Worm (Caenorhabditis elegans) whole organism, L4 larva: Measurements from ENCODE around the gene gid-8.

ENCODE experiments used
- F26F4.8 ChIP-seq: fragments of 200-800 bp; sonication (Bioruptor generic); conservative IDR thresholded peaks from 2 replicates; pipeline ENCODE4 v1.3.6; 2022; ENCODE audit warnings: missing genetic modification characterization, missing compliant biosample characterization
- F37D6.2 ChIP-seq: sonication (generic microtip); optimal IDR thresholded peaks from 2 replicates; lab custom pipeline; 2016; ENCODE audit warnings: mild to moderate bottlenecking, missing genetic modification characterization, missing compliant biosample characterization
- F44E2.7 ChIP-seq: fragments of 200-800 bp; sonication (Bioruptor generic); IDR thresholded peaks from 2 replicates; pipeline ENCODE4 v2.1.2; 2022; ENCODE audit warnings: missing genetic modification characterization, missing compliant biosample characterization
- F49E8.2 ChIP-seq: sonication (generic microtip); optimal IDR thresholded peaks from 2 replicates; lab custom pipeline; 2016; ENCODE audit warnings: missing compliant biosample characterization, mild to moderate bottlenecking, missing genetic modification characterization, borderline replicate concordance
- Y105C5A.15 ChIP-seq: fragments of 200-800 bp; sonication (Bioruptor generic); IDR thresholded peaks from 2 replicates; pipeline ENCODE4 v1.3.6; 2022; ENCODE audit warnings: missing genetic modification characterization, missing compliant biosample characterization
- ZK546.5 ChIP-seq, 2 experiments: sonication (generic microtip); optimal IDR thresholded peaks; 2 replicates each; lab custom pipeline; 2017; ENCODE audit warnings: missing biosample characterization in 2 of 2, missing genetic modification characterization in 2 of 2
- aha-1 ChIP-seq: fragments of 150-350 bp; peaks from one replicate; lab custom pipeline; 2014; ENCODE audit warnings: missing biosample characterization, missing genetic modification characterization
- ceh-20 ChIP-seq: fragments of 200-800 bp; sonication (Bioruptor generic); IDR thresholded peaks from 2 replicates; pipeline ENCODE4 v1.3.6; 2022; ENCODE audit warnings: missing genetic modification reagents, missing genetic modification characterization, missing compliant biosample characterization
- ceh-82 ChIP-seq: sonication (generic microtip); optimal IDR thresholded peaks from 2 replicates; lab custom pipeline; 2017; ENCODE audit warnings: missing biosample characterization, missing genetic modification characterization
- ctbp-1 ChIP-seq: fragments of 200-800 bp; sonication (Bioruptor generic); IDR thresholded peaks from 2 replicates; pipeline ENCODE4 v1.3.6; 2022; ENCODE audit warnings: missing genetic modification reagents, missing genetic modification characterization, missing compliant biosample characterization
- daf-8 ChIP-seq: fragments of 200-800 bp; sonication (Bioruptor generic); IDR thresholded peaks from 2 replicates; pipeline ENCODE4 v1.3.6; 2022; ENCODE audit warnings: missing genetic modification characterization, missing compliant biosample characterization
- dmd-8 ChIP-seq: fragments of 200-800 bp; sonication (Bioruptor generic); IDR thresholded peaks from 2 replicates; pipeline ENCODE4 v1.3.6; 2022; ENCODE audit warnings: missing genetic modification characterization, missing compliant biosample characterization
- dmd-9 ChIP-seq: fragments of 200-800 bp; sonication (Bioruptor generic); IDR thresholded peaks from 2 replicates; pipeline ENCODE4 v1.3.6; 2022; ENCODE audit warnings: missing genetic modification reagents, missing genetic modification characterization, missing compliant biosample characterization
- dpl-1 ChIP-seq: fragments of 150-350 bp; optimal IDR thresholded peaks from 2 replicates; lab custom pipeline; 2014; ENCODE audit warnings: missing biosample characterization, missing genetic modification reagents, missing genetic modification characterization
- dve-1 ChIP-seq: sonication (generic microtip); optimal IDR thresholded peaks from 2 replicates; lab custom pipeline; 2017; ENCODE audit warnings: antibody characterized with exemption, mild to moderate bottlenecking, missing genetic modification characterization, missing compliant biosample characterization; ENCODE audit not compliant: insufficient read depth
- egl-43 ChIP-seq: fragments of 200-800 bp; sonication (Bioruptor generic); IDR thresholded peaks from 2 replicates; pipeline ENCODE4 v1.3.6; 2022; ENCODE audit warnings: missing genetic modification reagents, missing genetic modification characterization, missing compliant biosample characterization
- hif-1 ChIP-seq, 2 experiments: sonication (generic microtip); optimal IDR thresholded peaks; 2 replicates each; lab custom pipeline; 2016 to 2017; ENCODE audit warnings: missing compliant biosample characterization in 2 of 2, missing genetic modification characterization in 2 of 2, missing genetic modification reagents in 2 of 2, missing genotype in 2 of 2, mild to moderate bottlenecking in 1 of 2
- hlh-30 ChIP-seq: sonication (generic microtip); optimal IDR thresholded peaks from 2 replicates; lab custom pipeline; 2017; ENCODE audit warnings: antibody characterized with exemption, mild to moderate bottlenecking, missing genetic modification characterization, missing compliant biosample characterization; ENCODE audit not compliant: insufficient read depth
- jun-1 ChIP-seq: fragments of 150-350 bp; optimal IDR thresholded peaks from 2 replicates; lab custom pipeline; 2014; ENCODE audit warnings: missing biosample characterization, missing genetic modification reagents, missing genetic modification characterization
- lim-7 ChIP-seq: fragments of 200-800 bp; sonication (Bioruptor generic); IDR thresholded peaks from 2 replicates; pipeline ENCODE4 v1.3.6; 2022; ENCODE audit warnings: missing genetic modification characterization, missing compliant biosample characterization
- lin-1 ChIP-seq: fragments of 200-800 bp; sonication (Bioruptor generic); IDR thresholded peaks from 2 replicates; pipeline ENCODE4 v1.3.6; 2022; ENCODE audit warnings: missing genetic modification reagents, missing genetic modification characterization, missing compliant biosample characterization
- mdt-29 ChIP-seq: fragments of 200-800 bp; sonication (Bioruptor generic); IDR thresholded peaks from 2 replicates; pipeline ENCODE4 v1.3.6; 2022; ENCODE audit warnings: missing genetic modification reagents, missing genetic modification characterization, missing compliant biosample characterization
- nhr-10 ChIP-seq: fragments of 150-350 bp; optimal IDR thresholded peaks from 2 replicates; lab custom pipeline; 2014; ENCODE audit warnings: missing biosample characterization, missing genetic modification characterization
- nhr-111 ChIP-seq: fragments of 200-800 bp; sonication (Bioruptor generic); optimal IDR thresholded peaks from 2 replicates; lab custom pipeline; 2018; ENCODE audit warnings: mild to moderate bottlenecking, missing genetic modification characterization, missing compliant biosample characterization
- nhr-28 ChIP-seq: fragments of 150-350 bp; optimal IDR thresholded peaks from 2 replicates; lab custom pipeline; 2014; ENCODE audit warnings: missing biosample characterization, missing genetic modification characterization
- nhr-6 ChIP-seq: fragments of 150-350 bp; optimal IDR thresholded peaks from 2 replicates; lab custom pipeline; 2014; ENCODE audit warnings: missing biosample characterization, missing genetic modification characterization
- php-3 ChIP-seq: fragments of 200-800 bp; sonication (Bioruptor generic); IDR thresholded peaks from 2 replicates; pipeline ENCODE4 v1.3.6; 2022; ENCODE audit warnings: missing genetic modification reagents, missing genetic modification characterization, missing compliant biosample characterization
- pqm-1 ChIP-seq: sonication (generic microtip); optimal IDR thresholded peaks from 2 replicates; lab custom pipeline; 2017; ENCODE audit warnings: missing biosample characterization, missing genetic modification characterization
- rbr-2 ChIP-seq: sonication (generic microtip); optimal IDR thresholded peaks from 2 replicates; lab custom pipeline; 2016; ENCODE audit warnings: missing genotype, missing genetic modification characterization, missing compliant biosample characterization
- set-16 ChIP-seq: fragments of 200-800 bp; sonication (Bioruptor generic); IDR thresholded peaks from 2 replicates; pipeline ENCODE4 v1.3.6; 2022; ENCODE audit warnings: missing genetic modification reagents, missing genetic modification characterization, missing compliant biosample characterization
- skn-1 ChIP-seq: fragments of 150-350 bp; optimal IDR thresholded peaks from 2 replicates; lab custom pipeline; 2014; ENCODE audit warnings: missing biosample characterization, missing genetic modification characterization
- tra-1 ChIP-seq: fragments of 200-800 bp; sonication (Bioruptor generic); IDR thresholded peaks from 2 replicates; pipeline ENCODE4 v1.3.6; 2022; ENCODE audit warnings: missing genetic modification reagents, missing genetic modification characterization, missing compliant biosample characterization
- unc-62 ChIP-seq, 3 experiments: fragments of 150-350 bp in 1 of 3; sonication (generic microtip); optimal IDR thresholded peaks in 2 of 3; peaks in 1 of 3; 1 replicate in 1 of 3; 2 replicates in 2 of 3; lab custom pipeline; 2014 to 2017; ENCODE audit warnings: missing biosample characterization in 3 of 3, missing genetic modification characterization in 3 of 3, missing genetic modification reagents in 3 of 3, missing genotype in 1 of 3
- zag-1 ChIP-seq: fragments of 150-350 bp; optimal IDR thresholded peaks from 2 replicates; lab custom pipeline; 2014; ENCODE audit warnings: missing biosample characterization, missing genetic modification characterization
- zip-2 ChIP-seq: fragments of 150-350 bp; optimal IDR thresholded peaks from 2 replicates; lab custom pipeline; 2014; ENCODE audit warnings: missing biosample characterization, missing genetic modification characterization
- ztf-11 ChIP-seq: fragments of 150-350 bp; optimal IDR thresholded peaks from 2 replicates; lab custom pipeline; 2014; ENCODE audit warnings: missing biosample characterization, missing genetic modification characterization
- ztf-7 ChIP-seq: fragments of 150-350 bp; optimal IDR thresholded peaks from 2 replicates; lab custom pipeline; 2014; ENCODE audit warnings: missing biosample characterization, missing genetic modification characterization

The gid-8 gene

ce11 chrV:1467444-1467843 is at the start of gene gid-8:
TSS of gene gid-8 (plus strand) at chrV:1467744.
- no peak for TF ChIP-seq lin-1 (GFP tag; lab: Robert Waterston, UW)
- TF ChIP-seq nhr-6 (tag; lab: Kevin White, UChicago), result no peak
- no peak for TF ChIP-seq F37D6.2
- no peak for TF ChIP-seq hif-1 (tag; optimal IDR thresholded peaks at IDR 0.05; lab: Kevin White, UChicago)
- no peak for TF ChIP-seq ceh-82 (tag; lab: Kevin White, UChicago)
- no peak for TF ChIP-seq ZK546.5 (tag; optimal IDR thresholded peaks at IDR 0.05; lab: Kevin White, UChicago)
- no peak for TF ChIP-seq F49E8.2 (tag; lab: Kevin White, UChicago)
- TF ChIP-seq ceh-20 (GFP tag; lab: Robert Waterston, UW), result no peak
- TF ChIP-seq unc-62 (GFP tag; optimal IDR thresholded peaks at IDR 0.05 in 1 of 2; lab: Kevin White, UChicago), result no peak
- TF ChIP-seq unc-62 (tag; optimal IDR thresholded peaks at IDR 0.05; lab: Kevin White, UChicago), result no peak
- TF ChIP-seq, all 104 proteins: peak for 0

- TF ChIP-seq lim-7 (no peak), unc-62 (GFP tag; optimal IDR thresholded peaks at IDR 0.05 in 1 of 2; lab: Kevin White, UChicago) (peak in 1 of 2 experiments; percentile 36), unc-62 (tag; optimal IDR thresholded peaks at IDR 0.05; lab: Kevin White, UChicago) (no peak)
Measured at ce11 chrV:1422269-1422668, 45.3 kb upstream of the gid-8 start.

ce11 chrV:1423338-1423737 is 44.2 kb upstream of the gid-8 start:
- TF ChIP-seq dmd-8 (no peak), nhr-28 (no peak), mdt-29 (GFP tag; lab: Robert Waterston, UW) (no peak)

ce11 chrV:1425595-1425994 is 41.9 kb upstream of the gid-8 start, which contains the start of gene R12A1.3:
TSS of gene R12A1.3 (minus strand) at chrV:1425794.
- TF ChIP-seq set-16 (peak; percentile 54; the same call in 1 of the 2 replicates), Y105C5A.15 (GFP tag; lab: Robert Waterston, UW) (no peak)

- no peak for TF ChIP-seq F26F4.8 (GFP tag; lab: Robert Waterston, UW)
- no peak for TF ChIP-seq dmd-9 (GFP tag; lab: Robert Waterston, UW)
- peak in 1 of 2 experiments; percentile 13 for TF ChIP-seq unc-62 (GFP tag; optimal IDR thresholded peaks at IDR 0.05 in 1 of 2; lab: Kevin White, UChicago)
- no peak for TF ChIP-seq unc-62 (tag; optimal IDR thresholded peaks at IDR 0.05; lab: Kevin White, UChicago)
- TF ChIP-seq aha-1 (tag; lab: Kevin White, UChicago), result peak; percentile 90
- TF ChIP-seq nhr-10 (tag; lab: Kevin White, UChicago), result no peak
Measured at ce11 chrV:1431702-1432187, 35.8 kb upstream of the gid-8 start, which contains the start of gene ges-1. TSS of gene ges-1 (minus strand) at chrV:1432137.

- TF ChIP-seq rbr-2 (tag; lab: Kevin White, UChicago) (no peak), zip-2 (tag; lab: Kevin White, UChicago) (no peak), F49E8.2 (tag; lab: Kevin White, UChicago) (no peak), tra-1 (GFP tag; lab: Robert Waterston, UW) (no peak), jun-1 (tag; lab: Kevin White, UChicago) (no peak), daf-8 (GFP tag; lab: Robert Waterston, UW) (no peak), egl-43 (GFP tag; lab: Robert Waterston, UW) (no peak), nhr-28 (peak; percentile 87), php-3 (GFP tag; lab: Robert Waterston, UW) (no peak), nhr-111 (GFP tag; lab: Kevin White, UChicago) (no peak), ztf-11 (tag; lab: Kevin White, UChicago) (no peak), unc-62 (GFP tag; optimal IDR thresholded peaks at IDR 0.05 in 1 of 2; lab: Kevin White, UChicago) (peak in 1 of 2 experiments; percentile 87), unc-62 (tag; optimal IDR thresholded peaks at IDR 0.05; lab: Kevin White, UChicago) (no peak), dve-1 (tag; lab: Kevin White, UChicago) (peak; percentile 28), zag-1 (no peak), ztf-7 (tag; lab: Kevin White, UChicago) (no peak), aha-1 (tag; lab: Kevin White, UChicago) (peak; percentile 97), pqm-1 (peak; percentile 64), ctbp-1 (no peak), dpl-1 (GFP tag; lab: Kevin White, UChicago) (no peak), skn-1 (tag; lab: Kevin White, UChicago) (no peak), hlh-30 (tag; lab: Kevin White, UChicago) (no peak), F44E2.7 (GFP tag; lab: Robert Waterston, UW) (no peak)
Measured at ce11 chrV:1432500-1433418, 34.8 kb upstream of the gid-8 start.
